Fruit fly (Drosophila melanogaster) whole organism, embryonic: ENCODE measurements around the gene SrpRbeta.
A peak's percentile ranks its signal among the peaks of the same experiment; 100 is the strongest.

Experiments
- Atf-2 ChIP-seq: fragments of 200-800 bp; sonication (Bioruptor generic); optimal IDR thresholded peaks from 2 replicates; lab custom pipeline; 2016; ENCODE audit warnings: missing biosample characterization, missing genetic modification characterization
- Bgb ChIP-seq: fragments of 200-800 bp; sonication (Bioruptor generic); IDR thresholded peaks from 2 replicates; pipeline ENCODE4 v1.3.6; 2022; ENCODE audit warnings: missing biosample characterization, missing genetic modification characterization; ENCODE audit not compliant: partially characterized antibody
- CG10147 ChIP-seq: fragments of 200-800 bp; sonication (Bioruptor generic); optimal IDR thresholded peaks from 2 replicates; lab custom pipeline; 2019; ENCODE audit warnings: missing biosample characterization, mild to moderate bottlenecking, missing genetic modification characterization, moderate library complexity
- CG10462 ChIP-seq: fragments of 200-800 bp; sonication (Bioruptor generic); optimal IDR thresholded peaks from 2 replicates; lab custom pipeline; 2016; ENCODE audit warnings: missing biosample characterization, missing genetic modification characterization
- CG10565 ChIP-seq: fragments of 200-800 bp; sonication (Bioruptor generic); optimal IDR thresholded peaks from 3 replicates; lab custom pipeline; 2016; ENCODE audit warnings: missing biosample characterization, mild to moderate bottlenecking, missing genetic modification characterization
- CG11723 ChIP-seq: fragments of 200-800 bp; sonication (Bioruptor generic); optimal IDR thresholded peaks from 2 replicates; lab custom pipeline; 2017; ENCODE audit warnings: missing biosample characterization, mild to moderate bottlenecking, missing genetic modification characterization
- CG12071 ChIP-seq: fragments of 200-800 bp; sonication (Bioruptor generic); optimal IDR thresholded peaks from 3 replicates; lab custom pipeline; 2018; ENCODE audit warnings: missing biosample characterization, mild to moderate bottlenecking, missing genetic modification characterization
- CG12769 ChIP-seq: fragments of 200-800 bp; sonication (Bioruptor generic); optimal IDR thresholded peaks from 2 replicates; lab custom pipeline; 2019; ENCODE audit warnings: missing biosample characterization, mild to moderate bottlenecking, missing genetic modification characterization, moderate library complexity
- CG13424 ChIP-seq: fragments of 200-800 bp; sonication (Bioruptor generic); optimal IDR thresholded peaks from 2 replicates; lab custom pipeline; 2019; ENCODE audit warnings: missing biosample characterization, mild to moderate bottlenecking, missing genetic modification characterization, moderate library complexity
- CG15601 ChIP-seq: fragments of 200-800 bp; sonication (Bioruptor generic); optimal IDR thresholded peaks from 3 replicates; lab custom pipeline; 2019; ENCODE audit warnings: missing biosample characterization, mild to moderate bottlenecking, missing genetic modification characterization, moderate library complexity
- CG16815 ChIP-seq: fragments of 200-800 bp; sonication (Bioruptor generic); optimal IDR thresholded peaks from 3 replicates; lab custom pipeline; 2017; ENCODE audit warnings: missing biosample characterization, mild to moderate bottlenecking, missing genetic modification characterization
- CG17359 ChIP-seq: fragments of 200-800 bp; sonication (Bioruptor generic); optimal IDR thresholded peaks from 3 replicates; lab custom pipeline; 2018; ENCODE audit warnings: missing biosample characterization, mild to moderate bottlenecking, missing genetic modification characterization, moderate library complexity
- CG17361 ChIP-seq: fragments of 200-800 bp; sonication (Bioruptor generic); IDR thresholded peaks from 3 replicates; pipeline ENCODE4 v1.3.6; 2022; ENCODE audit warnings: missing biosample characterization, missing genetic modification characterization
- CG18011 ChIP-seq: fragments of 200-800 bp; sonication (Bioruptor generic); optimal IDR thresholded peaks from 2 replicates; lab custom pipeline; 2017; ENCODE audit warnings: missing biosample characterization, missing genetic modification characterization, mild to moderate bottlenecking, moderate library complexity, missing genotype
- CG32772 ChIP-seq: fragments of 200-800 bp; sonication (Bioruptor generic); IDR thresholded peaks from 2 replicates; pipeline ENCODE4 v1.3.6; 2022; ENCODE audit warnings: missing biosample characterization, missing genetic modification characterization
- CG3726 ChIP-seq: fragments of 200-800 bp; sonication (Bioruptor generic); IDR thresholded peaks from 3 replicates; pipeline ENCODE4, ENCODE4 v1.3.6; 2022; ENCODE audit warnings: missing biosample characterization, missing genetic modification characterization
- CG4730 ChIP-seq: fragments of 200-800 bp; sonication (Bioruptor generic); IDR thresholded peaks from 2 replicates; pipeline ENCODE4 v1.3.6; 2022; ENCODE audit warnings: missing biosample characterization, missing genetic modification characterization
- CG6854 ChIP-seq: fragments of 200-800 bp; sonication (Bioruptor generic); optimal IDR thresholded peaks from 3 replicates; lab custom pipeline; 2017; ENCODE audit warnings: missing biosample characterization, mild to moderate bottlenecking, missing genetic modification characterization
- CG8089 ChIP-seq: fragments of 200-800 bp; sonication (Bioruptor generic); optimal IDR thresholded peaks from 3 replicates; lab custom pipeline; 2016; ENCODE audit warnings: missing biosample characterization, missing genetic modification characterization
- CG8944 ChIP-seq: fragments of 200-800 bp; sonication (Bioruptor generic); optimal IDR thresholded peaks from 3 replicates; lab custom pipeline; 2016; ENCODE audit warnings: missing biosample characterization, missing genetic modification characterization
- Dip2 ChIP-seq: fragments of 200-800 bp; sonication (Bioruptor generic); IDR thresholded peaks from 2 replicates; pipeline ENCODE4 v1.3.6; 2022; ENCODE audit warnings: missing biosample characterization, missing genetic modification characterization
- E2f2 ChIP-seq: fragments of 200-800 bp; sonication (Bioruptor generic); IDR thresholded peaks from 2 replicates; pipeline ENCODE4 v1.3.6; 2022; ENCODE audit warnings: missing biosample characterization, missing genetic modification characterization
- Jarid2 ChIP-seq: fragments of 200-800 bp; sonication (Bioruptor generic); optimal IDR thresholded peaks from 3 replicates; lab custom pipeline; 2017; ENCODE audit warnings: mild to moderate bottlenecking, missing biosample characterization, missing genetic modification reagents, missing genetic modification characterization
- MTF-1 ChIP-seq: fragments of 200-800 bp; sonication (Bioruptor generic); optimal IDR thresholded peaks from 2 replicates; lab custom pipeline; 2018; ENCODE audit warnings: missing biosample characterization, mild to moderate bottlenecking, missing genetic modification characterization, borderline replicate concordance
- Med ChIP-seq: fragments of 200-800 bp; sonication (Bioruptor generic); peaks from one replicate; lab custom pipeline; 2016; ENCODE audit warnings: missing biosample characterization, missing genetic modification characterization, mild to moderate bottlenecking, inconsistent platforms, moderate library complexity
- Rx ChIP-seq: fragments of 200-800 bp; sonication (Bioruptor generic); IDR thresholded peaks from 2 replicates; pipeline ENCODE4 v1.3.6; 2022; ENCODE audit warnings: missing biosample characterization, missing genetic modification characterization
- Six4 ChIP-seq: fragments of 200-800 bp; sonication (Bioruptor generic); optimal IDR thresholded peaks from 2 replicates; lab custom pipeline; 2016; ENCODE audit warnings: missing biosample characterization, missing genetic modification characterization
- Taf1 ChIP-seq: fragments of 200-800 bp; sonication (Bioruptor generic); IDR thresholded peaks from 2 replicates; pipeline ENCODE4 v1.3.6; 2022; ENCODE audit warnings: missing biosample characterization, missing genetic modification characterization
- Trl ChIP-seq, 3 experiments: fragments of >200 bp in 2 of 3; fragments of 200-800 bp in 1 of 3; sonication (Bioruptor generic) in 1 of 3; optimal IDR thresholded peaks; 2 replicates in 1 of 3; 3 replicates in 2 of 3; lab custom pipeline; 2016 to 2017; ENCODE audit warnings: missing biosample characterization in 1 of 3, missing genetic modification characterization in 1 of 3
- ab ChIP-seq: fragments of 200-800 bp; sonication (Bioruptor generic); optimal IDR thresholded peaks from 2 replicates; lab custom pipeline; 2016; ENCODE audit warnings: missing biosample characterization, missing genetic modification characterization
- abd-A ChIP-seq: fragments of 200-800 bp; sonication (Bioruptor generic); optimal IDR thresholded peaks from 3 replicates; lab custom pipeline; 2019; ENCODE audit warnings: missing biosample characterization, mild to moderate bottlenecking, missing genetic modification characterization, moderate library complexity
- ase ChIP-seq: fragments of 200-800 bp; sonication (Bioruptor generic); IDR thresholded peaks from 3 replicates; pipeline ENCODE4 v1.3.6; 2022; ENCODE audit warnings: missing biosample characterization, missing genetic modification characterization
- bbx ChIP-seq: fragments of 200-800 bp; sonication (Bioruptor generic); IDR thresholded peaks from 2 replicates; pipeline ENCODE4 v1.3.6; 2022; ENCODE audit warnings: missing biosample characterization, missing genetic modification characterization; ENCODE audit not compliant: partially characterized antibody
- crol ChIP-seq: fragments of 200-800 bp; sonication (Bioruptor generic); IDR thresholded peaks from 2 replicates; pipeline ENCODE4 v1.3.6; 2022; ENCODE audit warnings: missing biosample characterization, missing genetic modification characterization
- cwo ChIP-seq: fragments of 200-800 bp; sonication (Bioruptor generic); optimal IDR thresholded peaks from 3 replicates; lab custom pipeline; 2017; ENCODE audit warnings: missing biosample characterization, missing genetic modification characterization, mild to moderate bottlenecking, moderate library complexity, missing genetic modification reagents
- danr ChIP-seq: fragments of 200-800 bp; sonication (Bioruptor generic); IDR thresholded peaks from 2 replicates; pipeline ENCODE4 v1.3.6; 2022; ENCODE audit warnings: missing biosample characterization, missing genetic modification characterization
- dm ChIP-seq: fragments of 200-800 bp; sonication (Bioruptor generic); optimal IDR thresholded peaks from 3 replicates; lab custom pipeline; 2016; ENCODE audit warnings: missing biosample characterization, missing genetic modification characterization
- dpn ChIP-seq, 2 experiments: fragments of 200-800 bp; sonication (Bioruptor generic); optimal IDR thresholded peaks; 3 replicates each; lab custom pipeline; 2016; ENCODE audit warnings: missing biosample characterization in 2 of 2, missing genetic modification characterization in 2 of 2
- dysf ChIP-seq: fragments of 200-800 bp; sonication (Bioruptor generic); IDR thresholded peaks from 3 replicates; pipeline ENCODE4 v1.3.6; 2022; ENCODE audit warnings: missing biosample characterization, missing genetic modification characterization
- ems ChIP-seq: fragments of 200-800 bp; sonication (Bioruptor generic); optimal IDR thresholded peaks from 3 replicates; lab custom pipeline; 2016; ENCODE audit warnings: missing biosample characterization, missing genetic modification characterization
- ewg ChIP-seq: fragments of 200-800 bp; sonication (Bioruptor generic); optimal IDR thresholded peaks from 3 replicates; lab custom pipeline; 2017; ENCODE audit warnings: mild to moderate bottlenecking, missing biosample characterization, missing genetic modification reagents, missing genetic modification characterization
- eyg ChIP-seq: fragments of 200-800 bp; sonication (Bioruptor generic); optimal IDR thresholded peaks from 3 replicates; lab custom pipeline; 2016; ENCODE audit warnings: missing biosample characterization, missing genetic modification characterization
- fd64A ChIP-seq: fragments of 200-800 bp; sonication (Bioruptor generic); optimal IDR thresholded peaks from 3 replicates; lab custom pipeline; 2018; ENCODE audit warnings: missing biosample characterization, mild to moderate bottlenecking, missing genetic modification characterization
- gsb ChIP-seq: fragments of 200-800 bp; sonication (Bioruptor generic); IDR thresholded peaks from 2 replicates; pipeline ENCODE4 v1.3.6; 2022; ENCODE audit warnings: missing biosample characterization, missing genetic modification characterization
- nmo ChIP-seq: fragments of 200-800 bp; sonication (Bioruptor generic); optimal IDR thresholded peaks from 2 replicates; lab custom pipeline; 2018; ENCODE audit warnings: missing biosample characterization, mild to moderate bottlenecking, missing genetic modification characterization, moderate library complexity
- pnt ChIP-seq: fragments of 200-800 bp; sonication (Bioruptor generic); optimal IDR thresholded peaks from 3 replicates; lab custom pipeline; 2016; ENCODE audit warnings: missing biosample characterization, missing genetic modification characterization
- so ChIP-seq: fragments of 200-800 bp; sonication (Bioruptor generic); IDR thresholded peaks from 3 replicates; pipeline ENCODE4 v1.3.6; 2022; ENCODE audit warnings: missing biosample characterization, missing genetic modification characterization
- sr ChIP-seq: fragments of 200-800 bp; sonication (Bioruptor generic); IDR thresholded peaks from 3 replicates; pipeline ENCODE4 v1.3.6; 2022; ENCODE audit warnings: missing biosample characterization, missing genetic modification characterization
- tna ChIP-seq: fragments of 200-800 bp; sonication (Bioruptor generic); IDR thresholded peaks from 2 replicates; pipeline ENCODE4 v1.3.6; 2022; ENCODE audit warnings: missing biosample characterization, missing genetic modification characterization; ENCODE audit not compliant: partially characterized antibody
- wdn ChIP-seq: fragments of 200-800 bp; sonication (Bioruptor generic); IDR thresholded peaks from 2 replicates; pipeline ENCODE4 v1.3.6; 2022; ENCODE audit warnings: missing biosample characterization, missing genetic modification characterization
- wor ChIP-seq: fragments of 200-800 bp; sonication (Bioruptor generic); IDR thresholded peaks from 2 replicates; pipeline ENCODE4 v1.3.6; 2022; ENCODE audit warnings: missing biosample characterization, missing genetic modification characterization

Gene SrpRbeta

DNA sequence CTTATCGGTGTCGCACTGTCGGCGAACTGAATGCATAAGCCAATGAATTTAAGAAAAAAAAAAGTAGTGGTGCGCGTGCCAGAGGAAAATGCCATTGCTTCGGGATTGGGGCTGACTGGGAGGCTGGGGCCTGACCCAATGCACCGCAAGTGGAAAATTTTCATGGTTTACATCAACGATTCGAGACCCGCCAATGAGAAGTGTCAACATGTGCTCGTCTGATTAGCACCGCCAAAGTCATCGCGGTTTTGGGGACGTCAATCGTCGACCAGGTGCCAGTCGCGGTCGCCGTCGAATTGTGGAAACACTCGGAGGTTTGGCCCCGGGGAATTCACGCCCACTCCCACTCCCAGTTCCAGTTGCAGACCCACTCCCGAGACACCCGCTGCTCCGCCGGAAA lies 36.3 kb downstream of the SrpRbeta start (continued):
- TF ChIP-seq CG12769 = peak; percentile 60
- TF ChIP-seq E2f2 = 0 out of 2 replicates have a peak, but pooled peaks have one; percentile 24
- TF ChIP-seq CG8944 (GFP tag; lab: Kevin White, UChicago) = no peak
- no peak for TF ChIP-seq Jarid2 (GFP tag; lab: Kevin White, UChicago)
- TF ChIP-seq Trl (optimal IDR thresholded peaks at IDR 0.05; lab: Kevin White, UChicago) = no peak
- no peak for TF ChIP-seq Trl (GFP tag; optimal IDR thresholded peaks at IDR 0.05; lab: Kevin White, UChicago)
- no peak for TF ChIP-seq ab (GFP tag; lab: Kevin White, UChicago)
- TF ChIP-seq Med (GFP tag; lab: Kevin White, UChicago) = peak; percentile 85
- no peak for TF ChIP-seq dm
- TF ChIP-seq CG13424 (tag; lab: Kevin White, UChicago) = no peak
- no peak for TF ChIP-seq CG10147
- TF ChIP-seq CG8089 (GFP tag; lab: Kevin White, UChicago) = no peak
- TF ChIP-seq CG4730 = no peak
- TF ChIP-seq CG17359 (tag; lab: Kevin White, UChicago) = peak; percentile 47
- 0 out of 3 replicates have a peak, but pooled peaks have one; percentile 8 for TF ChIP-seq sr (GFP tag; lab: Robert Waterston, UW)
- TF ChIP-seq crol (GFP tag; lab: Robert Waterston, UW) = no peak
- no peak for TF ChIP-seq dpn (GFP tag; optimal IDR thresholded peaks at IDR 0.05; lab: Kevin White, UChicago)
- TF ChIP-seq fd64A (GFP tag; lab: Kevin White, UChicago) = peak; percentile 11
- TF ChIP-seq abd-A (tag; lab: Kevin White, UChicago) = no peak
- no peak for TF ChIP-seq Bgb
- TF ChIP-seq Atf-2 (GFP tag; lab: Kevin White, UChicago) = no peak
- no peak for TF ChIP-seq danr (GFP tag; lab: Robert Waterston, UW)
- 0 out of 3 replicates have a peak, but pooled peaks have one; percentile 5 for TF ChIP-seq CG3726 (GFP tag; lab: Robert Waterston, UW)
- TF ChIP-seq wdn (GFP tag; lab: Robert Waterston, UW) = no peak
- no peak for TF ChIP-seq pnt (GFP tag; lab: Kevin White, UChicago)
- TF ChIP-seq CG16815 (GFP tag; lab: Kevin White, UChicago) = no peak
- TF ChIP-seq ems (GFP tag; lab: Kevin White, UChicago) = no peak
- TF ChIP-seq bbx = no peak
- no peak for TF ChIP-seq wor
- no peak for TF ChIP-seq ase (GFP tag; lab: Robert Waterston, UW)
- no peak for TF ChIP-seq Dip2 (GFP tag; lab: Robert Waterston, UW)
- no peak for TF ChIP-seq ewg (GFP tag; lab: Kevin White, UChicago)
- TF ChIP-seq Rx (GFP tag; lab: Robert Waterston, UW) = no peak
- no peak for TF ChIP-seq CG6854
- TF ChIP-seq so = no peak; the same call in 2 of the 3 replicates
- TF ChIP-seq nmo (GFP tag; lab: Kevin White, UChicago) = no peak
- TF ChIP-seq dysf = no peak
- peak; percentile 43 for TF ChIP-seq CG15601 (tag; lab: Kevin White, UChicago)
- peak; percentile 50 for TF ChIP-seq cwo (GFP tag; lab: Kevin White, UChicago)
- TF ChIP-seq CG12071 (GFP tag; lab: Kevin White, UChicago) = peak; percentile 59
- peak; percentile 24 for TF ChIP-seq CG11723 (GFP tag; lab: Kevin White, UChicago)
- TF ChIP-seq CG32772 = no peak
- TF ChIP-seq CG10462 (GFP tag; lab: Kevin White, UChicago) = no peak
- TF ChIP-seq CG18011 (GFP tag; lab: Kevin White, UChicago) = no peak
- TF ChIP-seq Taf1 = no peak
- TF ChIP-seq Six4 (GFP tag; lab: Kevin White, UChicago) = no peak
- TF ChIP-seq MTF-1 (GFP tag; lab: Kevin White, UChicago) = peak; percentile 23
- no peak for TF ChIP-seq gsb (GFP tag; lab: Robert Waterston, UW)
- TF ChIP-seq CG10565 = no peak
- TF ChIP-seq eyg = no peak
- no peak for TF ChIP-seq tna (GFP tag; lab: Robert Waterston, UW)
- no peak for TF ChIP-seq CG17361 (GFP tag; lab: Robert Waterston, UW)
